Worm (Caenorhabditis elegans) whole organism, dauer: ENCODE measurements around the gene C06E1.11.

Source experiments
- unc-62 ChIP-seq: sonication (generic microtip); optimal IDR thresholded peaks from 2 replicates; lab custom pipeline; 2017; ENCODE audit warnings: missing biosample characterization, missing genetic modification reagents, missing genetic modification characterization

Gene C06E1.11

ce11 chrIII:8616587-8616986 is at the start of gene C06E1.11:
Gene C06E1.11 (minus strand): TSS chrIII:8616687.
- TF ChIP-seq unc-62, result no peak

DNA sequence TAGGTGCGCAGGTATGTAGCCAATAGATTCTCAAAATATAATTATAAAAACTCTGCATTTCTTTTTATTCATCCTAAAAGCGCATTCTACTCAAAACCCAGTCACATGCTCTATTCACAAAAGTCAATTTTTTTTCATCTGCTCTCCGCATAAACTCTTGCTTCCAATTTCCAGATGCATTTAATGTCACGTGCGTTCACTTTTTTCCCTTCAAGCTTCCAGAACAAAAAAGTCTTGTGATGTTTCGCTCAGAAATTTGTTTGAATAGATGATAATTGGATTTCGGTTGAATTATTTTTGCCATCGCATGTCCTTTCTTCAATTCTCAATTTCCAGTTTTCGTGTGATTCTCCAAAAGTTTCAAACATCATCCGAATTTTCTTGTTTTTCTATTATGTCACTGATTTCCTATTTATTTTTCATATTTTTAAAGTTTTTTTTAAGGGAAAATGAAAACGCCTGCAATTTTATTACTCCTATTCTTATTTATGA is 48.5 kb upstream of the C06E1.11 start, which contains the start of gene F22B7.1:
Gene F22B7.1 (plus strand): TSS at position 442 of the 492 bp plus-strand sequence.
- TF ChIP-seq unc-62, result no peak

ce11 chrIII:8663143-8663542 is 46.7 kb upstream of the C06E1.11 start:
- TF ChIP-seq unc-62, result no peak

ce11 chrIII:8658367-8658761 is 41.9 kb upstream of the C06E1.11 start:
- TF ChIP-seq unc-62, result no peak

DNA sequence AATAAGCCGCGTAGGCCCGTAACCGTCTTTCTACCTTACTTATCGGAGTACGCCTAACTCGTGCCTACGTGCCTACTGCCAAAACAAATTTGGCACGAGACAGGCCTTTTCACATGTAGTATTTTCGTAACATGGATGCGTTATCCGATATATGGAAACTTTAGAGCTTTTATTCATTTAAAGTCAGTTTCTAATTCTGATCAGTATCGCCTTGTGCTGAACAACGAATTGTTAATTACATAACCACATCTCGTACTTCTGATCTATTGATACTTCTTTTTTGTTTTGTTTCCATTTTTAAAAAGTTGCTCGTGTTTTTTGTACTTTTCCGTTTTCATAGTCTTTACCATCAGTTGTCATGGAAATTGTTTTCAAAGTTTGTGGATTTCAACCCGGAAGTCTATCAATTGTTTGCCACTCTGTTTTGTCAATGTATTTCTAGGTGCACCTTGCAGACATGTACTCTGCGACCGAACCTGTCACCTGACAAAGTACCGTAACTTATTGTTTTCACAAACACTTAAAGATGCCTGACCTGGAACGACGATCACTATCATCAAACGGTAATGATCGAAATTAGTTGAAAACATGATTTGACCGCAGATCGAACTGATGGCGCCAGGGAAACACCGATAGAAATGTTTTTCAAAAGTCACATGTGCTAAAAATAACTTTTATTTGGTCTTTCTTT is 41.3 kb upstream of the C06E1.11 start:
- no peak for TF ChIP-seq unc-62

DNA sequence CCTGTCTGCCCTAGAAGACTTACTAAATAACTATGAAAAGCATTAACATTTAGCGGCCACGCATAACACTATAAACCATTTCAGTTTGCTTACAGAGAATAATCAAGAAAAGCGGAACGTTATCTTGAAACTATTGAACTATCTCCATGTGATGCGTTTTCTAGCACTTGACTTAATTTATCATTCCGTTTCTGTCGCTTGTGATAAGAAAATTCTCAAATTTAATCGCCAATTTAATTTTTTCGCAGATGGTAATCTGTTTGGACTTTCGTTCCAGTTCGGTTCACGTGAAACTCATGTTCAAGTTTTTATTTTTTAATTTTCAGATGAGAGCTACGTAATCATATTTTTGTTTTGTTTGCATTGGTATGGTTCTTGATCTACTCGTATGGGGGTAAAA is 40.5 kb upstream of the C06E1.11 start:
- TF ChIP-seq unc-62, result no peak

DNA sequence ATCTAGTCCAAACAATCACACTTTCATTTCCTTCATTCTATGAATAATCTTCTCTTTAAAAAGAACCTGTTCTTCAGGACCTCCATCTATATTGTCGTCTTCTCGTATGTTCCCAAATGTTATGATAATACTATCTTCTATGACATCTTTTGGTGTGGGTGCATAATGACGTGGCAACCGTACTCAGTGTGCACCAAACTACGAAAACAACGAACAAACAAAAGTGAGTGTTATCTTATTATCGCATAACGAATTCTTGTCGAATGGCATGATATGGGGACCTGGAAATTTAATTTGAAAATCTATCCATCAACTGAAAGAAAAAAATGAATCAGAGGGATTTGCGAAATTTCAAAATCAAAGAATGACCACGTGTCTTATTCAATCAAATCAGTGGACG is 39.6 kb upstream of the C06E1.11 start:
- no peak for TF ChIP-seq unc-62

DNA sequence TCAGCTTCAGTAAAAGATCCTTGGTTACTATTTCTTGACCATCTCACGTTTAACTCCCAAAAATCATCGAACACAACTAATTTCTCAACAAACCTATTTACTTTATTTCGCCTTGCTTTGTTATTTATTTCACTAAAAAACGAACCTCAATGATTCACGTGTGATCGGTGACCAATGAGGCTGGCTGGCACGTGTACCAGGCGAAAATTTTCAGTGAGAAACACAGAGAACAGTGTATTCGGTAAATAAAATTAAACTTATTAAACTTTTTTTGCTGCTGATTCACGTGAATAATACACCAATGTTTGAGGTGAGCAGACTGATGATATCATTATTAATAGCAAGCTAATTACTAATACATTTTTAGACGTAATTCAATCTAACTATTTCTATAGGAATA is 38.9 kb upstream of the C06E1.11 start:
- no peak for TF ChIP-seq unc-62

ce11 chrIII:8654400-8654980 is 38.0 kb upstream of the C06E1.11 start:
- no peak for TF ChIP-seq unc-62

ce11 chrIII:8653875-8654386 is 37.4 kb upstream of the C06E1.11 start, which contains the start of gene F22B7.9:
Gene F22B7.9 (minus strand): TSS chrIII:8653925.
- no peak for TF ChIP-seq unc-62

DNA sequence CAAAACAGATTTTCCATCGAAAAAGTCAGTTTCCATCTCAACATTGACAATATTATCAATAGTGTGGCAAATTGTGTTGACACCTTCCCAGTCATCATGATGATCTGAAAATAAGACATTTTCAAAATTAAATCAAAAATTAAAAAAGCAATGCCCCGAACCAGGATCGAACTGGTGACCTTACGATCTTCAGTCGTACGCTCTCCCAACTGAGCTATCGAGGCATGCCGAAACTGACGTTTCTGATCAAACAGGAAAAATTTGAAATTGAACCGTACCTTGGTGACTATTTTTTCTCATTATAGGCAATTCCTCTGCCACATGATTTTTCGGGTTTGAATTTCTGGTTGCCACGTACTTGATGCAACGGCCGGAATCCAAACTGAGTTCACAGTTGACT is 37.0 kb upstream of the C06E1.11 start:
- no peak for TF ChIP-seq unc-62

DNA sequence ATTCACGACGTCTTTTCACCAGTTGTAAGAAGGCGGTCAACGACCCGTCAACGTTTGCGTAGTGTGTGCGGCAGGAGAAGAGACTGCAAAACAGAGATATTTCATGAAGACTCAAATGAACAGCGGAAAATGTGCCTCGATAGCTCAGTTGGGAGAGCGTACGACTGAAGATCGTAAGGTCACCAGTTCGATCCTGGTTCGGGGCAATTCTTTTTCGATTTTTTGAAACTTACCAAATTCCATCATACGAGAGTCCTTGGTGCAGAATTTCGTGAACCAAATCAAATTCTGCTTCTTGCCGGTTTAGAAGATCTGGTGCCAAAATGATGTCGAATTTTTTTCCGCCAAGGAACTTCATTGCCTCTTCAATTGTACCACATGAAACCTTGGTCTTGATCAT is 36.4 kb upstream of the C06E1.11 start:
- no peak for TF ChIP-seq unc-62

- no peak for TF ChIP-seq unc-62
Measured at ce11 chrIII:8652112-8652694, 35.7 kb upstream of the C06E1.11 start.

DNA sequence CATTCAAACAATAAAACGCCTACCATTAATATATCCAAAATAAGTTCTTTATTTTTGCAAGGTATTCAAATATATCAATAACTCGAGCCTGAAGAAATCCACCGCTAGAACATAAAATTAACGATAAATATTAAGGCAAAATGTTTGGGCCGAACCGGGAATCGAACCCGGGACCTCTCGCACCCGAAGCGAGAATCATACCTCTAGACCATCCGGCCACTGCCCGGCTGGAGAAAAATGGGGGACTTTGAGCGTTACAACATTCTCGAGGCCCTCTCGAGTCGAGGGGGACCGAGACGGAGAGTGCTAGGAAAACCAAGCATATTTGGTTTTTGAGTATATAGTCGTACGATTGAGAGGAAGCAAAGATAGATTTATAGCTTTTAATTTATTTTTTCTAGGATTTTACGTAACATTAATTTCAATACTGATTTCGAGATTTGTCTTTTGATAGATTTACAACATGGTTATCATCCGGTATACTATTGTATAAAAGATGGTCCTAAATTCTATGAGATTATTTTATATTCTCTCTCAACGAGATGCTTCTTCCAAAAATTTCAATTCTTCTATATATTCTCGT is 33.8 kb upstream of the C06E1.11 start, which contains the start of gene flp-23:
Gene flp-23 (plus strand): TSS at position 533 of the 583 bp plus-strand sequence.
- TF ChIP-seq unc-62, result no peak

DNA sequence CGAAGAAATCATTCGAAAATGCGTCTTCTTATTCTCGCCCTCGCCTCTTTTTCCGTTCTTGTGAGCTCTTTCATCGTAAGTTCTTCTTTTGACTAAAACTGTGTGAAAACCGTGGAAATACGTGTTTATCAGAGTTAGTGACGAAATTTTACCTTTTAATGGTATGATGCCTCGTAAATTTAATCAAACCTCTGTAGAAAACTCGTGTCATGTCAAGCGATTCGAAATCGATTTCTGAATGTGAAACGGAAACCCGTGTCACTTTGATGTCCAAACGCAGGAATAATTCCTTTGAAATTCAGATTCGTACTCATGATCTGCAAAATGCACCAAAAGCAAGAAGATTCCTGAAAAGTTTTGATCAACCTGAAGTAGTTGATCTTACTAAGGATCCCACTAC is 32.1 kb upstream of the C06E1.11 start, which contains the start of gene F22B7.3:
Gene F22B7.3 (plus strand): TSS at position 301 of the 400 bp plus-strand sequence.
- no peak for TF ChIP-seq unc-62

DNA sequence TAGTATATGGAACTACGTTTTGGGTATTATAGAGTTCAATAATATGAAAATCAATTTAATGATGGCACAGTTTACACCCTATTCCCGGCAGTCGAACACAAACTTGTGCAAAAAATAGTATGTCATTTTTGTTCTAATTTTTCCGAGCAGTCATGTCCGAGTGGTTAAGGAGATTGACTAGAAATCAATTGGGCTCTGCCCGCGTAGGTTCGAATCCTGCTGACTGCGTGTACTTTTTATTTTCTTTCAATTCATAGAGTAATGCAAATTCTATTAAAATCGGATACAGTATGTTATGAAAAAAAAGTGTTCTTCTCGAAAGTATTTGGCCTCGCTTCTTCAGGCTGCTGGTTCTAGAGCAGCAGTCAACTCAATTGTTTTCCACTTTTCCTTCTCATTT is 29.5 kb upstream of the C06E1.11 start:
- TF ChIP-seq unc-62, result no peak

DNA sequence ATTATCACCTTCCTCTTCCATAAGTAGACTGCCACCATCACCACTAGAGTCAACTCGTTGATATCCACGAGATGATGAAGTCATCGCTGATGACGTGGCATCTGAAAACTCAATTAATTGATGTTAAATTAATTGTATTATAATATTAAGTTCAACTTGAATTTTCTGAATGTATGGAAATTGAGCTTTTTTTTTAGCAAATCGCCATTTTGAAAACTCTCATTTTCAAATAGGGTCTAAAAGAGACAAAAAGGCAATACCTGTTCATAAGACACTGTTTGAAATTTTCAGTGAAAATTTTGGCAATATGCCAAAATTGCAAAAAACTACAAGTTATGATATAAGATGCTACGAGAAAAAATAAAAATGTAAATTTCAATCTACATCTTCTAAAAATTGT is 27.2 kb upstream of the C06E1.11 start, which contains the start of gene twk-7:
Gene twk-7 (minus strand): TSS at position 101 of the 400 bp plus-strand sequence.
- TF ChIP-seq unc-62, result no peak
